Fruit fly (Drosophila melanogaster): ENCODE measurements around the gene Cpr64Ac.

Cpr64Ac gene

dm6 chr3L:4228187-4228836 is 15.6 kb upstream of the Cpr64Ac start:
- TF ChIP-seq CG11504 (tag; optimal IDR thresholded peaks at IDR 0.05), result peak; percentile 97
- TF ChIP-seq gem (tag; optimal IDR thresholded peaks at IDR 0.05), result peak; percentile 98
- TF ChIP-seq CG3847 (GFP tag; IDR thresholded peaks at IDR 0.05), result peak; percentile 92
- TF ChIP-seq CG10565 (GFP tag; optimal IDR thresholded peaks at IDR 0.05), result peak; percentile 77
- TF ChIP-seq fd64A (GFP tag; optimal IDR thresholded peaks at IDR 0.05), result peak; percentile 96
- peak; percentile 88 for TF ChIP-seq CG6654 (GFP tag; optimal IDR thresholded peaks at IDR 0.05)
- peak; percentile 83 for TF ChIP-seq YL-1 (GFP tag; optimal IDR thresholded peaks at IDR 0.05)
- TF ChIP-seq Dbx (GFP tag; IDR thresholded peaks at IDR 0.05), result peak; percentile 79
- peak; percentile 97 for TF ChIP-seq croc (GFP tag; conservative IDR thresholded peaks at IDR 0.05)
- TF ChIP-seq CG32767 (GFP tag; IDR thresholded peaks at IDR 0.05), result peak; percentile 95
- TF ChIP-seq grn (GFP tag; optimal IDR thresholded peaks at IDR 0.05), result peak; percentile 88
- peak; percentile 49 for TF ChIP-seq slou (GFP tag; optimal IDR thresholded peaks at IDR 0.05)
- no peak for TF ChIP-seq prd (optimal IDR thresholded peaks at IDR 0.05)
- peak; percentile 97 for TF ChIP-seq prd (GFP tag; IDR thresholded peaks at IDR 0.05)
- TF ChIP-seq CG32772 (GFP tag; IDR thresholded peaks at IDR 0.05), result peak; percentile 97
- peak; percentile 98 for TF ChIP-seq chm (GFP tag; IDR thresholded peaks at IDR 0.05)
- peak; percentile 91 for TF ChIP-seq Fer3 (tag; optimal IDR thresholded peaks at IDR 0.05)
- peak; percentile 98 for TF ChIP-seq Sox102F (GFP tag; optimal IDR thresholded peaks at IDR 0.05)
- TF ChIP-seq CG34422 (GFP tag; IDR thresholded peaks at IDR 0.05), result peak; percentile 97
- no peak for TF ChIP-seq CG8478 (optimal IDR thresholded peaks at IDR 0.05)
- TF ChIP-seq CG2678 (tag; optimal IDR thresholded peaks at IDR 0.05), result peak; percentile 97
- TF ChIP-seq dysf (GFP tag; IDR thresholded peaks at IDR 0.05), result peak; percentile 97
- peak; percentile 65; the same call in 1 of the 2 replicates for TF ChIP-seq wdn (GFP tag; IDR thresholded peaks at IDR 0.05)
- peak; percentile 23 for TF ChIP-seq Neu2 (GFP tag; optimal IDR thresholded peaks at IDR 0.05; ENCODE audit: borderline replicate concordance)
- TF ChIP-seq gsb-n (tag; optimal IDR thresholded peaks at IDR 0.05), result peak; percentile 97
- peak; percentile 95 for TF ChIP-seq CG9817 (tag; optimal IDR thresholded peaks at IDR 0.05)
- peak; percentile 97 for TF ChIP-seq btn (GFP tag; optimal IDR thresholded peaks at IDR 0.05)
- TF ChIP-seq Lpt (GFP tag; optimal IDR thresholded peaks at IDR 0.05), result no peak
- peak; percentile 97 for TF ChIP-seq unpg (GFP tag; optimal IDR thresholded peaks at IDR 0.05)
- TF ChIP-seq Vsx1 (GFP tag; optimal IDR thresholded peaks at IDR 0.05), result peak; percentile 99
- TF ChIP-seq CG13123 (GFP tag; optimal IDR thresholded peaks at IDR 0.05), result peak; percentile 91
- peak; percentile 97 for TF ChIP-seq tin (GFP tag; optimal IDR thresholded peaks at IDR 0.05)
- TF ChIP-seq az2 (GFP tag; optimal IDR thresholded peaks at IDR 0.05), result peak; percentile 97
- peak; percentile 73 for TF ChIP-seq CG2120 (GFP tag; optimal IDR thresholded peaks at IDR 0.05)
- TF ChIP-seq Usf (GFP tag; optimal IDR thresholded peaks at IDR 0.05), result peak; percentile 78
- no peak for TF ChIP-seq CG16813 (GFP tag; IDR thresholded peaks at IDR 0.05; ENCODE audit: partially characterized antibody)
- TF ChIP-seq CG4854 (GFP tag; optimal IDR thresholded peaks at IDR 0.05), result peak; percentile 87
- TF ChIP-seq crc (GFP tag; optimal IDR thresholded peaks at IDR 0.05), result peak; percentile 81
- TF ChIP-seq CG4424 (GFP tag; optimal IDR thresholded peaks at IDR 0.05), result peak; percentile 95
- no peak for TF ChIP-seq CG13287 (GFP tag; IDR thresholded peaks at IDR 0.05; ENCODE audit: partially characterized antibody)
- peak; percentile 48; the same call in 1 of the 2 replicates for TF ChIP-seq Dip2 (GFP tag; IDR thresholded peaks at IDR 0.05)
- peak; percentile 90; the same call in 2 of the 3 replicates for TF ChIP-seq C15 (GFP tag; IDR thresholded peaks at IDR 0.05)
- peak; percentile 79 for TF ChIP-seq rib (GFP tag; IDR thresholded peaks at IDR 0.05)
- peak; percentile 41; the same call in 1 of the 2 replicates for TF ChIP-seq Poxn (GFP tag; IDR thresholded peaks at IDR 0.05)
- TF ChIP-seq Hr51 (GFP tag; optimal IDR thresholded peaks at IDR 0.05), result peak; percentile 89 to 97
- peak; percentile 96 for TF ChIP-seq CG15269 (tag; optimal IDR thresholded peaks at IDR 0.05)
- TF ChIP-seq dimm (GFP tag; IDR thresholded peaks at IDR 0.05), result peak; percentile 95
- peak; percentile 93 for TF ChIP-seq Mad (GFP tag; optimal IDR thresholded peaks at IDR 0.05)
- TF ChIP-seq Scr (GFP tag; IDR thresholded peaks at IDR 0.05; ENCODE audit: partially characterized antibody), result no peak
- peak; percentile 84 for TF ChIP-seq Bdp1 (GFP tag; optimal IDR thresholded peaks at IDR 0.05)
- peak; percentile 100 for TF ChIP-seq sens (GFP tag)

Measured in whole organism, embryonic.